Worm (Caenorhabditis elegans): ENCODE results near the gene hil-4.

- no peak for TF ChIP-seq lsy-2 (tag; optimal IDR thresholded peaks at IDR 0.05)
- no peak for TF ChIP-seq R02D3.7 (tag; optimal IDR thresholded peaks at IDR 0.05)
These were observed 36.3 kb downstream of the hil-4 start, which contains the start of gene R02F11.12 for ce11 chrV:4790368-4790767.
